Fruit fly (Drosophila melanogaster) Kc167 (cell line): ENCODE data around the gene MEP-1.

Experiments used
- Myc ChIP-seq: fragments of >200 bp; optimal IDR thresholded peaks from 2 replicates; lab custom pipeline; 2017; ENCODE audit warnings: missing external identifiers
- Sin3A ChIP-seq: fragments of >200 bp; optimal IDR thresholded peaks from 2 replicates; lab custom pipeline; 2018; ENCODE audit warnings: missing external identifiers
- h ChIP-seq: fragments of >200 bp; optimal IDR thresholded peaks from 3 replicates; lab custom pipeline; 2018; ENCODE audit warnings: missing external identifiers
- insv ChIP-seq: fragments of >200 bp; optimal IDR thresholded peaks from 3 replicates; lab custom pipeline; 2018; ENCODE audit warnings: missing external identifiers
- psq ChIP-seq: fragments of >200 bp; optimal IDR thresholded peaks from 2 replicates; lab custom pipeline; 2017; ENCODE audit warnings: missing external identifiers
- ttk ChIP-seq: sonication (Bioruptor generic); optimal IDR thresholded peaks from 2 replicates; lab custom pipeline; 2017; ENCODE audit warnings: missing external identifiers

The MEP-1 gene

dm6 chr3L:2632763-2633100 is 1.2 kb downstream of the MEP-1 start:
- TF ChIP-seq h, result no peak
- TF ChIP-seq psq (lab: Kevin White, UChicago), result peak; percentile 43
- TF ChIP-seq insv (lab: Kevin White, UChicago), result no peak
- TF ChIP-seq Sin3A (lab: Kevin White, UChicago), result no peak
- peak; percentile 32 for TF ChIP-seq ttk (lab: Kevin White, UChicago)
- no peak for TF ChIP-seq Myc

DNA sequence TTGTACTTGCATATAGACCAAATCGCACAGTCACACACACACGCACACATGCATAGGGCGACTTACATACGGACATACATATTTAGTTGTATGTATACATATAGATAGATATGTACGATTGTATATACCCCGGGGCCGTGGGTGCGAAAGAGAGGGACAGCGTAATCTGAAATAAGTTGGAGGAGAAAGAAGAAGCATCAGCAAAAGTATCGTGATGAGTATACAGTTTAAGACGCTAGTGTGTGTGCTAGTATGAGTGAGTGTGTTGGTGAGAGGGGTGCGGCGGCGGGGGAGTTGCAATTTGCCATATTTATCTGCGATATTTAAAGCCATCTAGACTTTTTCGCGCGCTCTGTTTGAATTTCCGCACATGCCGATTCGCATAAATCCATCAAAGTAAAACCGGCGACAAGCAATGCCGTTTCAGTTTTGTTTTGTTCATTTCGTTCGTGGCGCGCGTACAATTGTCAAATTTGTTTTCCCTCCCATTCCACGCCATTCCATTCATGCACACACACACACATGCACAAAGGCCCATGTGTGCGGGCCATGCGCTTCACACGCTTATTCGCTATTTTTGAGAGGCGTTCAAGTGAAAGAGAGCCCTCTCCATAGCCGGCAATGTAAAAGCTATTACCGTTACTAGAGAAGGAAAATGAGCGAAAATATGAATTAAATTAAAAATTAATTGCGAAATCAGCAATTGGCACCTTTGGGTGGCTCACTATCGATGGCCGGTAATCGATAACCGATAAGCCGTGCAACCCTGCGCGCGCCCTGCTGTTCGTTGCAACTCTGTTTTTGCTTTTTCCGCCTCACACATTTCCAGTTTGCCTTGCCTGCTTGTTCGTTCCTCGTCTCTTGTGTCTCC is 3.6 kb downstream of the MEP-1 start:
- TF ChIP-seq psq (lab: Kevin White, UChicago) (peak; percentile 98), ttk (lab: Kevin White, UChicago) (no peak), insv (lab: Kevin White, UChicago) (no peak), Myc (no peak), Sin3A (lab: Kevin White, UChicago) (no peak)

DNA sequence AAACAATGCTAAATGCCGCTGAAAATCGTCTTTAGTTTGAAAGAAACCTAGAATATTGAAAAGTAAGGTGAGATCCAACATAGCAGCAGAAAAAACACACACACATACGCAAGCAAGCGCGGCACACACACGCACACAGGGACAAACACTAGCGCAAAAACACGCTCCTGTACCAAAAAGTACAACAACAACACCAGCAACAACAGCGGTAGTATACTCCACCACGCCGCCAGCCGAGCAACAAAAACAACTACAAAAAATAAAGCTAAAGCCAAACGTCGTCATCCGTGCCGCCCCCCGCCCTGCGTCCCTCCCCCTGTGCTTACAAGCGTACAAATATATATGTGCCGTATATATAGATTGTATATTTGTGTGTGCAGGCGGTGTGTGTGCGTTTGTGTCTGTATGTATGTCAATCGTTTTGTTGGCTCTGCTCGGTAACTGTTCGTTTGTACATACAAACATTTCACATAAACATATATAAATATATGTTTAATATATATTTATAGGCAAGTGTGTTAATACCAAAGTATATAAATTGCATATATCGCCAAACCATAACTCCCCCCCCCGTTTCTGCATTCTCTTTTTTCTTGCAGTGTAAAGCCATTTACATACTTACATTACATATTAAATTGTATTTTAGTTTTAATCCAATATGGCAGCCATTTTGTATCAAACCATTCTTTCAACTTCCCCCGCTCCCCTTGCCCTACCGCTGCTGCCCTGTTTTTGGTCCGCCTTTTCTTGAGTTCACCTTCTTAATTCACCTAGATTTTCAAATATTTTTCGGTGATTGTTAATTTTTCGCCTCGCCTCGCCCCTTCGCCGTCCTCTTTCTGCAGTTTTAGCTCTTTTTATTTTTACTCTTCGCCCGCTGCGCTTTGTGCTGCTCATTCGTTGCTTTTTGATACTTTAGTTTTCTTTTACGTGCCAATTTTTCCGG is 4.8 kb downstream of the MEP-1 start:
- TF ChIP-seq ttk (lab: Kevin White, UChicago) (no peak), psq (lab: Kevin White, UChicago) (peak; percentile 71), Sin3A (lab: Kevin White, UChicago) (no peak)

dm6 chr3L:2643324-2643723 is 11.8 kb downstream of the MEP-1 start, which contains the start of gene CG14949:
Gene CG14949 (minus strand): TSS chr3L:2643424.
- TF ChIP-seq ttk (lab: Kevin White, UChicago), result no peak
- TF ChIP-seq psq (lab: Kevin White, UChicago), result no peak
- no peak for TF ChIP-seq Myc
- TF ChIP-seq insv (lab: Kevin White, UChicago), result no peak
- TF ChIP-seq h, result no peak
- TF ChIP-seq Sin3A (lab: Kevin White, UChicago), result no peak

DNA sequence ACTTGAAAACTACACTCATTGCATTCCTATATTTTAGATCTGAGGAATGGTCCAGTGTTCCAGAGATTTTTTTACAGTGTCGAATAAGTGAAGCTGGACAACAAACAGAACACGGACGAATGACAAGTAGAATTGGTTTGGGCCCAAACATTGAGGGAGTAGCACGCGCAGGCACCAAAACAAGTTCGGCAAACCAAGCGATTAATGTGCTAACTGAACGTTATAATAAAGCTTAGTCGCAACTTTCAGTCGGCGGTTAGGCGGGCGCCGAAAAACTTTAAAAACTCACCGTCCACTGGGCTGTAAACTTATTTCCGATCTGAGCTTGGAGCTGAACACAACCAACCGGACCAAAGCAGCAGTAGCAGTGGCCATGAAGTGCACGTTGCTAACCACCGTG is 13.6 kb downstream of the MEP-1 start, which contains the start of gene CG1143:
Gene CG1143 (plus strand): TSS at position 301 of the 400 bp plus-strand sequence.
- no peak for TF ChIP-seq Myc

- no peak for TF ChIP-seq psq (lab: Kevin White, UChicago)
- TF ChIP-seq insv (lab: Kevin White, UChicago), result no peak
- TF ChIP-seq ttk (lab: Kevin White, UChicago), result no peak
- no peak for TF ChIP-seq Myc
- no peak for TF ChIP-seq h
- no peak for TF ChIP-seq Sin3A (lab: Kevin White, UChicago)
Observed at dm6 chr3L:2647523-2648378, 16.2 kb downstream of the MEP-1 start, which contains the start of gene CG1246. Gene CG1246 (plus strand): TSS chr3L:2648048.

- no peak for TF ChIP-seq psq (lab: Kevin White, UChicago)
- TF ChIP-seq Sin3A (lab: Kevin White, UChicago), result no peak
- TF ChIP-seq h, result no peak
- TF ChIP-seq insv (lab: Kevin White, UChicago), result no peak
- TF ChIP-seq ttk (lab: Kevin White, UChicago), result no peak
- no peak for TF ChIP-seq Myc
Observed at dm6 chr3L:2651800-2652199, 20.3 kb downstream of the MEP-1 start, which contains the start of the genes ProRS-m, CG42304 and Snup. Gene ProRS-m (minus strand): TSS chr3L:2651850. Gene CG42304 (plus strand): TSS chr3L:2652088. Gene Snup (plus strand): TSS chr3L:2652088.

DNA sequence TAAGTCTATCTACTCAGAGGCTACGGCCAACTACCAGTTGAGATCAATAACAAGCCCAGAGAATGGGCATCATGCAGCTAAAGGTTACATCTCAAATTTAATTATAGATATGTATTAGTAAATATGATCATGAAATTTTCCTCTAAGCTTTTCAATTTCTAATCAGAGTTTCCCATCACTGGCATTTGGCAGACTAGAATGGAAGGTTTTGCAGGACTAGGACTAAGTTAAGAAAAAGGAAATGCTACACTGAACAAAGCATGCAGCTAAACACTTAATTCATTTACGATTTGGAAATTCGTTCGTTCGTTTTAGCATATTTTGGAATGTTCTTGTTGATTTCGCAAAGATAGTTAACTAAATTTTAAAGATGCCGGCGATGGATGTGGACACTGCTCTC is 27.8 kb downstream of the MEP-1 start, which contains the start of gene CG33233:
Gene CG33233 (plus strand): TSS at position 301 of the 400 bp plus-strand sequence.
- TF ChIP-seq Myc (no peak), Sin3A (lab: Kevin White, UChicago) (no peak), h (no peak), psq (lab: Kevin White, UChicago) (no peak), ttk (lab: Kevin White, UChicago) (no peak), insv (lab: Kevin White, UChicago) (no peak)

- TF ChIP-seq psq (lab: Kevin White, UChicago), result no peak
- TF ChIP-seq Sin3A (lab: Kevin White, UChicago), result no peak
- no peak for TF ChIP-seq ttk (lab: Kevin White, UChicago)
- TF ChIP-seq Myc, result no peak
- TF ChIP-seq insv (lab: Kevin White, UChicago), result no peak
- TF ChIP-seq h, result no peak
Observed at dm6 chr3L:2661322-2661721, 29.8 kb downstream of the MEP-1 start, which contains the start of gene CG33234. Gene CG33234 (plus strand): TSS chr3L:2661622.
